Worm (Caenorhabditis elegans) whole organism, L1 larva: ENCODE data around the gene jamp-1.

Experiments used
- C04F5.9 ChIP-seq: sonication (generic microtip); optimal IDR thresholded peaks from 2 replicates; lab custom pipeline; 2016; ENCODE audit warnings: missing genetic modification characterization, missing compliant biosample characterization
- F16B12.6 ChIP-seq: fragments of 150-350 bp; optimal IDR thresholded peaks from 2 replicates; lab custom pipeline; 2014; ENCODE audit warnings: missing biosample characterization, missing genetic modification characterization
- alr-1 ChIP-seq: fragments of 200-800 bp; sonication (Bioruptor generic); optimal IDR thresholded peaks from 2 replicates; lab custom pipeline; 2018; ENCODE audit warnings: borderline replicate concordance, mild to moderate bottlenecking, missing genetic modification characterization, missing compliant biosample characterization
- ama-1 ChIP-seq: fragments of 150-350 bp; optimal IDR thresholded peaks from 2 replicates; lab custom pipeline; 2014
- blmp-1 ChIP-seq: fragments of 150-350 bp; optimal IDR thresholded peaks from 2 replicates; lab custom pipeline; 2014; ENCODE audit warnings: missing biosample characterization, missing genetic modification characterization
- ceh-63 ChIP-seq: fragments of 200-800 bp; sonication (Bioruptor generic); optimal IDR thresholded peaks from 2 replicates; lab custom pipeline; 2018; ENCODE audit warnings: mild to moderate bottlenecking, missing genetic modification characterization, missing compliant biosample characterization
- ceh-8 ChIP-seq: fragments of 200-800 bp; sonication (Bioruptor generic); optimal IDR thresholded peaks from 2 replicates; lab custom pipeline; 2018; ENCODE audit warnings: mild to moderate bottlenecking, missing genetic modification characterization, moderate library complexity, missing compliant biosample characterization
- ceh-82 ChIP-seq, 3 experiments: fragments of 150-350 bp in 1 of 3; sonication (generic microtip) in 2 of 3; optimal IDR thresholded peaks; 2 replicates each; lab custom pipeline; 2014 to 2017; ENCODE audit warnings: missing biosample characterization in 3 of 3, missing genetic modification characterization in 3 of 3
- ceh-88 ChIP-seq: fragments of 200-800 bp; sonication (Bioruptor generic); IDR thresholded peaks from 2 replicates; pipeline ENCODE4 v1.3.6; 2022; ENCODE audit warnings: missing genetic modification characterization, missing compliant biosample characterization
- dpl-1 ChIP-seq, 3 experiments: fragments of 150-350 bp in 2 of 3; sonication (generic microtip) in 1 of 3; optimal IDR thresholded peaks; 2 replicates each; lab custom pipeline; 2014 to 2017; ENCODE audit warnings: missing biosample characterization in 3 of 3, missing genetic modification characterization in 3 of 3, missing genetic modification reagents in 3 of 3
- dsc-1 ChIP-seq: sonication (generic microtip); optimal IDR thresholded peaks from 2 replicates; lab custom pipeline; 2016; ENCODE audit warnings: mild to moderate bottlenecking, missing genetic modification characterization, missing compliant biosample characterization
- efl-1 ChIP-seq, 4 experiments: fragments of 150-350 bp; optimal IDR thresholded peaks in 3 of 4; peaks in 1 of 4; 1 replicate in 1 of 4; 2 replicates in 3 of 4; lab custom pipeline; 2014; ENCODE audit warnings: missing biosample characterization in 2 of 4, missing genetic modification characterization in 2 of 4, missing genetic modification reagents in 2 of 4
- egl-13 ChIP-seq: sonication (generic microtip); optimal IDR thresholded peaks from 2 replicates; lab custom pipeline; 2016; ENCODE audit warnings: missing genotype, missing genetic modification reagents, missing genetic modification characterization, missing compliant biosample characterization
- fkh-8 ChIP-seq: sonication (generic microtip); optimal IDR thresholded peaks from 2 replicates; lab custom pipeline; 2016; ENCODE audit warnings: mild to moderate bottlenecking, missing genetic modification characterization, missing compliant biosample characterization
- fos-1 ChIP-seq: fragments of 150-350 bp; optimal IDR thresholded peaks from 2 replicates; lab custom pipeline; 2014; ENCODE audit warnings: missing biosample characterization, missing genetic modification characterization
- hpl-2 ChIP-seq: fragments of 150-350 bp; optimal IDR thresholded peaks from 2 replicates; lab custom pipeline; 2014; ENCODE audit warnings: missing biosample characterization, missing genetic modification reagents, missing genetic modification characterization
- irx-1 ChIP-seq: sonication (generic microtip); optimal IDR thresholded peaks from 2 replicates; lab custom pipeline; 2016; ENCODE audit warnings: missing genetic modification characterization, missing compliant biosample characterization
- isw-1 ChIP-seq: fragments of 200-800 bp; sonication (Bioruptor generic); IDR thresholded peaks from 2 replicates; pipeline ENCODE4 v1.3.6; 2022; ENCODE audit warnings: missing genetic modification characterization, missing compliant biosample characterization
- jun-1 ChIP-seq: fragments of 150-350 bp; optimal IDR thresholded peaks from 2 replicates; lab custom pipeline; 2014; ENCODE audit warnings: missing biosample characterization, missing genetic modification reagents, missing genetic modification characterization
- lin-13 ChIP-seq: fragments of 150-350 bp; optimal IDR thresholded peaks from 2 replicates; lab custom pipeline; 2014; ENCODE audit warnings: missing biosample characterization, missing genetic modification reagents, missing genetic modification characterization
- lin-14 ChIP-seq: fragments of 200-800 bp; sonication (Bioruptor generic); optimal IDR thresholded peaks from 2 replicates; lab custom pipeline; 2018; ENCODE audit warnings: mild to moderate bottlenecking, missing genetic modification characterization, moderate library complexity, missing compliant biosample characterization
- lin-15B ChIP-seq: fragments of 150-350 bp; sonication (generic microtip); optimal IDR thresholded peaks from 3 replicates; lab custom pipeline; 2014; ENCODE audit warnings: missing biosample characterization, missing genetic modification characterization
- lin-35 ChIP-seq, 2 experiments: fragments of 150-350 bp; optimal IDR thresholded peaks; 2 replicates each; lab custom pipeline; 2014; ENCODE audit warnings: missing biosample characterization in 2 of 2, missing genetic modification characterization in 2 of 2, missing genetic modification reagents in 2 of 2
- lin-39 ChIP-seq: fragments of 150-350 bp; optimal IDR thresholded peaks from 2 replicates; lab custom pipeline; 2014; ENCODE audit warnings: missing biosample characterization, missing genetic modification reagents, missing genetic modification characterization
- lsy-2 ChIP-seq, 2 experiments: fragments of 150-350 bp; optimal IDR thresholded peaks; 2 replicates each; lab custom pipeline; 2014; ENCODE audit warnings: missing biosample characterization in 2 of 2, missing genetic modification characterization in 2 of 2
- mab-9 ChIP-seq: fragments of 200-800 bp; sonication (Bioruptor generic); IDR thresholded peaks from 2 replicates; pipeline ENCODE4 v1.3.6; 2022; ENCODE audit warnings: missing genetic modification reagents, missing genetic modification characterization, missing compliant biosample characterization
- mdl-1 ChIP-seq, 2 experiments: fragments of 150-350 bp; optimal IDR thresholded peaks; 2 replicates each; lab custom pipeline; 2014 to 2017; ENCODE audit warnings: missing biosample characterization in 2 of 2, missing genetic modification characterization in 2 of 2, inconsistent platforms in 1 of 2
- mef-2 ChIP-seq: fragments of 150-350 bp; optimal IDR thresholded peaks from 2 replicates; lab custom pipeline; 2014; ENCODE audit warnings: missing biosample characterization, missing genetic modification characterization
- mep-1 ChIP-seq: fragments of 150-350 bp; optimal IDR thresholded peaks from 2 replicates; lab custom pipeline; 2014; ENCODE audit warnings: missing biosample characterization, missing genetic modification characterization
- nhr-11 ChIP-seq: fragments of 150-350 bp; optimal IDR thresholded peaks from 2 replicates; lab custom pipeline; 2014; ENCODE audit warnings: missing biosample characterization, missing genetic modification characterization
- nhr-20 ChIP-seq: sonication (generic microtip); optimal IDR thresholded peaks from 2 replicates; lab custom pipeline; 2016; ENCODE audit warnings: mild to moderate bottlenecking, missing genetic modification characterization, missing compliant biosample characterization
- nhr-237 ChIP-seq: fragments of 150-350 bp; optimal IDR thresholded peaks from 2 replicates; lab custom pipeline; 2014; ENCODE audit warnings: missing biosample characterization, missing genetic modification characterization
- nhr-47 ChIP-seq: sonication (generic microtip); optimal IDR thresholded peaks from 2 replicates; lab custom pipeline; 2016; ENCODE audit warnings: mild to moderate bottlenecking, missing genetic modification characterization, moderate library complexity, missing compliant biosample characterization
- nhr-71 ChIP-seq: sonication (generic microtip); optimal IDR thresholded peaks from 2 replicates; lab custom pipeline; 2016; ENCODE audit warnings: mild to moderate bottlenecking, missing genetic modification characterization, moderate library complexity, missing compliant biosample characterization
- nhr-76 ChIP-seq: sonication (generic microtip); optimal IDR thresholded peaks from 2 replicates; lab custom pipeline; 2017; ENCODE audit warnings: missing biosample characterization, missing genetic modification characterization
- nhr-77 ChIP-seq: fragments of 150-350 bp; optimal IDR thresholded peaks from 2 replicates; lab custom pipeline; 2014; ENCODE audit warnings: missing biosample characterization, missing genetic modification characterization
- nhr-85 ChIP-seq: sonication (generic microtip); peaks from one replicate; lab custom pipeline; 2016; ENCODE audit warnings: missing genetic modification characterization, inconsistent platforms, missing compliant biosample characterization
- nhr-90 ChIP-seq: sonication (generic microtip); optimal IDR thresholded peaks from 2 replicates; lab custom pipeline; 2016; ENCODE audit warnings: mild to moderate bottlenecking, missing genetic modification characterization, missing compliant biosample characterization; ENCODE audit not compliant: poor library complexity
- pax-3 ChIP-seq: fragments of 200-800 bp; sonication (Bioruptor generic); optimal IDR thresholded peaks from 2 replicates; lab custom pipeline; 2018; ENCODE audit warnings: mild to moderate bottlenecking, missing genetic modification characterization, moderate library complexity, missing compliant biosample characterization
- snu-23 ChIP-seq: sonication (generic microtip); optimal IDR thresholded peaks from 2 replicates; lab custom pipeline; 2016; ENCODE audit warnings: missing genetic modification characterization, missing compliant biosample characterization
- sox-4 ChIP-seq: sonication (generic microtip); optimal IDR thresholded peaks from 2 replicates; lab custom pipeline; 2016; ENCODE audit warnings: missing genetic modification characterization, missing compliant biosample characterization
- sup-37 ChIP-seq: fragments of 200-800 bp; sonication (Bioruptor generic); optimal IDR thresholded peaks from 2 replicates; lab custom pipeline; 2018; ENCODE audit warnings: mild to moderate bottlenecking, missing genetic modification characterization, missing compliant biosample characterization
- tbx-2 ChIP-seq: sonication (generic microtip); optimal IDR thresholded peaks from 2 replicates; lab custom pipeline; 2016; ENCODE audit warnings: missing genetic modification characterization, missing compliant biosample characterization
- tlp-1 ChIP-seq: fragments of 150-350 bp; optimal IDR thresholded peaks from 2 replicates; lab custom pipeline; 2014; ENCODE audit warnings: missing biosample characterization, missing genetic modification characterization
- unc-62 ChIP-seq: fragments of 150-350 bp; optimal IDR thresholded peaks from 2 replicates; lab custom pipeline; 2014; ENCODE audit warnings: missing biosample characterization, missing genetic modification reagents, missing genetic modification characterization
- unc-86 ChIP-seq: sonication (generic microtip); optimal IDR thresholded peaks from 2 replicates; lab custom pipeline; 2016; ENCODE audit warnings: missing genetic modification characterization, missing compliant biosample characterization
- xbp-1 ChIP-seq: sonication (generic microtip); optimal IDR thresholded peaks from 2 replicates; lab custom pipeline; 2016; ENCODE audit warnings: missing genetic modification characterization, missing compliant biosample characterization
- zip-4 ChIP-seq: fragments of 200-800 bp; sonication (Bioruptor generic); optimal IDR thresholded peaks from 2 replicates; lab custom pipeline; 2018; ENCODE audit warnings: mild to moderate bottlenecking, missing genetic modification characterization, moderate library complexity, missing compliant biosample characterization
- ztf-11 ChIP-seq, 2 experiments: sonication (generic microtip); optimal IDR thresholded peaks; 2 replicates each; lab custom pipeline; 2016 to 2017; ENCODE audit warnings: missing genetic modification characterization in 2 of 2, missing biosample characterization in 1 of 2, missing compliant biosample characterization in 1 of 2
- ztf-4 ChIP-seq: fragments of 150-350 bp; optimal IDR thresholded peaks from 2 replicates; lab custom pipeline; 2014; ENCODE audit warnings: missing biosample characterization, missing genetic modification characterization

The jamp-1 gene

DNA sequence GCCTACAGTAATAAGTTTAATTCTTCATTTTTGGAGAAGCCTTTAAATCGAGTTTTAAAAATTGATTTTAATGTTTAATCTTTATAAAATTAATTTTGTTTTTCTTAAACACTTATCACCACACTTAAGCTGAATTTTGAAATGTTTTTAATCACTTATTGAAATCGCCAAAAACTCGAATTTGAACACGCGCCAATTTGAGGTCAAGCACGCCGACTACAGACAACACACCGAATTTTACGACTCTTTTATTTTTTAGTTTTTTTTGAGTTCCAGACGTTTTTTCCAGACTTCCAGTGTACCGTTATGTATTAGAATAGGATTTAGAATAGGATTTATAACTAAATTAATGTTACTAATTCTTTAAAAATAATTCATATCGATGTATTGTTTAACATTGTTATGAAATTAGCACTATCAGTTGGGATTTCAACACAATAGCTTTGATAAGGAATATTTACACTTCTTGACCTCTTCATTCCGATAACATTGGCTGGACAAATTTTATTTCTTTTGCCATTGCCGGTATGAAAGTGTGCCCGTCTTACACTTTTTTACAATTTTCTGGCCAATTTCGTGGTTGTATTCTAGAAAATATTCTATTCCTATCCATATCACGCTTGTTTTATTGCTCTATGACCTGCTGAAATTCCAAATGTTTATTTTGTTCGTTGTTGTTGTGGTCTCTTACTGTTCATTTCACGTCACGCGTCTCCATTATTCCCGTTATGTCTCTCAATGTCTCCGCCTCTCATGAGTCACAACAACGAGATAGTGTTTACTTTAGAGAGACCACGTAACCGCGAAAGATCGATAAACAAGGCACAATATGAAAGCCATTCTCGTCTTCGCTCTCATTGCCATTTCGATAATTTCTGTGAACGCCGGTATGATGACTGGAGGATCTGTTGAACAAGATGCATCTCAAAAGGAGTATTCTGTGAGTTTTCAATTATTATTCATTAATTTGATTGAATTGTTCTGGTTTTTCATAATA lies 7.5 kb downstream of the jamp-1 start, which contains the start of gene cpi-2:
Gene cpi-2 (plus strand): TSS at position 788 of the 997 bp plus-strand sequence.
- TF ChIP-seq dsc-1 (tag; lab: Kevin White, UChicago) (no peak), ztf-11 (tag; optimal IDR thresholded peaks at IDR 0.05; lab: Kevin White, UChicago) (no peak), ztf-4 (tag; lab: Kevin White, UChicago) (no peak), C04F5.9 (tag; lab: Kevin White, UChicago) (no peak), efl-1 (optimal IDR thresholded peaks at IDR 0.05; lab: Kevin White, UChicago) (peak; percentile 89 to 92), efl-1 (GFP tag; optimal IDR thresholded peaks at IDR 0.05 in 1 of 2; lab: Kevin White, UChicago) (peak; percentile 91 to 98), lin-15B (tag; lab: Kevin White, UChicago) (peak; percentile 8), sup-37 (GFP tag; lab: Kevin White, UChicago) (no peak), lsy-2 (tag; optimal IDR thresholded peaks at IDR 0.05; lab: Kevin White, UChicago) (peak; percentile 38 to 42), tbx-2 (peak; percentile 26), sox-4 (tag; lab: Kevin White, UChicago) (no peak), hpl-2 (GFP tag; lab: Kevin White, UChicago) (no peak), mdl-1 (tag; optimal IDR thresholded peaks at IDR 0.05; lab: Kevin White, UChicago) (peak in 1 of 2 experiments; percentile 35), pax-3 (tag; lab: Kevin White, UChicago) (no peak), ceh-88 (GFP tag; lab: Robert Waterston, UW) (no peak), lin-39 (tag; lab: Kevin White, UChicago) (no peak), tlp-1 (no peak), unc-86 (tag; lab: Kevin White, UChicago) (no peak), nhr-11 (tag; lab: Kevin White, UChicago) (no peak), ceh-63 (GFP tag; lab: Kevin White, UChicago) (no peak), xbp-1 (tag; lab: Kevin White, UChicago) (peak; percentile 43), nhr-76 (tag; lab: Kevin White, UChicago) (no peak), nhr-237 (tag; lab: Kevin White, UChicago) (no peak), dpl-1 (GFP tag; optimal IDR thresholded peaks at IDR 0.05; lab: Kevin White, UChicago) (peak; percentile 75 to 92 (median 85)), nhr-47 (tag; lab: Kevin White, UChicago) (peak; percentile 20), jun-1 (tag; lab: Kevin White, UChicago) (peak; percentile 63), isw-1 (GFP tag; lab: Robert Waterston, UW) (no peak), ama-1 (lab: Kevin White, UChicago) (no peak), lin-14 (peak; percentile 80), egl-13 (tag; lab: Kevin White, UChicago) (no peak), nhr-77 (tag; lab: Kevin White, UChicago) (no peak), mep-1 (peak; percentile 51), mab-9 (no peak), irx-1 (tag; lab: Kevin White, UChicago) (no peak), nhr-71 (tag; lab: Kevin White, UChicago) (peak; percentile 45), alr-1 (tag; lab: Kevin White, UChicago) (no peak), nhr-85 (tag; lab: Kevin White, UChicago) (peak; percentile 64), zip-4 (GFP tag; lab: Kevin White, UChicago) (no peak), lin-13 (GFP tag; lab: Kevin White, UChicago) (no peak), fos-1 (peak; percentile 69), ceh-8 (no peak), ceh-82 (tag; optimal IDR thresholded peaks at IDR 0.05; lab: Kevin White, UChicago) (peak in 1 of 3 experiments; percentile 17), mef-2 (tag; lab: Kevin White, UChicago) (no peak), fkh-8 (tag; lab: Kevin White, UChicago) (peak; percentile 5), lin-35 (GFP tag; optimal IDR thresholded peaks at IDR 0.05; lab: Kevin White, UChicago) (peak; percentile 90 to 94), snu-23 (GFP tag; lab: Kevin White, UChicago) (peak; percentile 53), nhr-90 (tag; lab: Kevin White, UChicago) (peak; percentile 27), unc-62 (GFP tag; lab: Kevin White, UChicago) (no peak), F16B12.6 (tag; lab: Kevin White, UChicago) (peak; percentile 77), blmp-1 (peak; percentile 12), nhr-20 (tag; lab: Kevin White, UChicago) (peak; percentile 46)
